Worm (Caenorhabditis elegans): ENCODE results near the gene odr-10.

The odr-10 gene

DNA sequence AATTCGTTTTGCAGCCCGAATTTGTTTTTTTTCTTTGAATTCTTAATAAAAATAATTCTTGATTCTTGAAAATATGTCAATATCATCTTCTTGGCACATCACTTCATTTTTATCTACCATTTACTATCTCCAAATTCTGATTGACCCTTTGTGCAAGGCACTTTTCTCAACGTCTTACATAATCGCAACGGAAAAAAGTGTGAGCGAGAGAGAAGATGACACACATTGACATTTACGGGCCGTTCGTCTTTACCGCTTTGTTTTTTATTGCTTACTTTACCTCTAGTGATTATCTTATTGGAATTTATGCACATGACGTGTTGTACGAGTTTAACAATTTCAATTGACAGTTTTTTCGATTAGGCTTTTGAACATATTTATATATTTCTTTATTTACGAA, 17.1 kb downstream of the odr-10 start:
- TF ChIP-seq elt-1 (tag; optimal IDR thresholded peaks at IDR 0.05) (no peak), alr-1 (tag; optimal IDR thresholded peaks at IDR 0.05) (no peak), lin-39 (tag; optimal IDR thresholded peaks at IDR 0.05) (no peak), unc-62 (GFP tag; optimal IDR thresholded peaks at IDR 0.05) (no peak), sem-4 (tag; optimal IDR thresholded peaks at IDR 0.05) (no peak)

DNA sequence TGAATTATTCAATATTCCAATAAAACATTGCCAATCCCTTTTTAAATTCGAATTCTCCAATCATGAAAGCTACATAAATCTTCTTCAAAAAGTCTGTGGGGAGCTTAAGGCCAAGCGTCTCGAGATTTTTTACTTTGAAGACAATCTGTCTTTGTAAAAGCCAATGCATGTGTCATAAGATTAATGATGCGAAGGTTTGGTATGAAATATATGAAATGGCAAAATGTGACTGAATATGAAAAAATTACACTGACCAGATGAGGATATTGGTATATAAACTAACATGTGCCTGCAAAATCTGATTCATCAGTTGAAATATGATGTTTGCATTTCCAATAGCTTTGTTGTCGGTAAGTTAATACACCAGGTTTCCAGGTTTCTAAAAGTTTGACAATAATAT, 19.8 kb downstream of the odr-10 start, which contains the start of gene C53B7.2:
Gene C53B7.2, plus strand, starts transcription at position 301 of the 400 bp plus-strand sequence.
- TF ChIP-seq alr-1 (tag; optimal IDR thresholded peaks at IDR 0.05) (no peak), ztf-4 (tag; optimal IDR thresholded peaks at IDR 0.05) (no peak), nhr-129 (tag; optimal IDR thresholded peaks at IDR 0.05) (no peak), mab-5 (tag; optimal IDR thresholded peaks at IDR 0.05) (peak; percentile 72), blmp-1 (tag; optimal IDR thresholded peaks at IDR 0.05; ENCODE audit: insufficient read depth) (no peak), unc-55 (GFP tag; optimal IDR thresholded peaks at IDR 0.05) (no peak)

DNA sequence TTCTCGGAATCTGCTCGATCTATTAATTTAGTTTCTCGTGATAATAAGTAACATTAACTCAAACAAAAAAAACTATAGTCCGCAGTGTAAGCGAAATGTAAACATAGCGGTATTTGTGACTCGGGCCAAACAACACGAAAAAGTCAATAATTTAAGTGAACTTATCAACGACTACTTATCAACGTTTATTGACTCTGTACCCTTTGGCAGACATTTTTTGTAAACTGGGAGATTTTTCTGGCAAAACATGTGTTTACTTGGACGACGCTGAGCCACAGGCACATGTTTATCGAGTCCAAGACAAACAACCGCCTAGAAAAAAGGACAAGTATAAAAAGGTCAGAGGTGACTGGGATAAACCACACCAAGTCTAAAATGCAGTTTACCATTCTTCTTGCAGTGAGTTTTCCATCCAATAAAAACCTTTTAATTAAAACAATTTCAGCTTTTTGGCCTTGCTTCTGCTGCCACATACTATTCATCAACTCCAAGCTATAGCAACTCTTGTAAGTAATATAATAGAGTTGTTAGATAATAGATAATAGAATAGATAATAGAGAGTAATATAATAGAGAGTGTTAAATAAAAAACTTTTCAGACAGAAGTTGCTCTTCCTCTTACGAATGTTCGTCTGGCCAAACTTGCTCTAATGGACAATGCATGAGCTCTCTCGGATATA, 21.2 kb downstream of the odr-10 start, which contains the start of gene C53B7.3:
Gene C53B7.3, plus strand, starts transcription at position 362 of the 679 bp plus-strand sequence.
- no peak for TF ChIP-seq mdl-1 (tag; optimal IDR thresholded peaks at IDR 0.05)
- TF ChIP-seq F13H6.1 (tag; optimal IDR thresholded peaks at IDR 0.05): peak; percentile 34

DNA sequence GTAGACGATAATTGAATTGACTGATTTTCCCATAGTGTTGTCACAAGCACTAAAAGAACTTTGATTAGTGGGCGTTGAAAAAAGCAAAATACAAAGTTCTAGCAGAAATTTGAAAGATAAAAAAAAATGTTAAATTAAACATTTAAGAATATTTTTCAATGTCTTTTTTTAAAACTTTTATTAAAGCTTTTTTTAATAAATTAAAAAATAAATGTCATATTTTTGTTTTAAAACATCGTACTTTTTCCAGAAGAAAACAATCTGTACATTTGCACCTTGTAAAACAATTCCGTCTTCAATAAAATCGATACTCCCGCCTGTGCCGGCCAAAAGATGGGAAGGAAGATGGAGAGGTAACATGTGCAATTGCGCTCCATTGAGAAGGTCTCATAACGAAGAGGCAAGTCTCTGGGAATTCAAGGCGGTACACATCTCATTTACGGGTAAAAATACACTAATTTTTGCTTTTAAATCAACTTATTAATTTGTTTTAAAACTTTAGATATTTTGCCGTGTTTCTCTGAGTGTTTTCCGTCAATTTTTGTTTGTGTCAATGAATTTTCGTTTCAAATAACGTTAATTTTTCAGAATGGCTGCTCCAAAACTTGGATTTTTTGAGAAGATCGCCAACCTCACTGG, 24.9 kb downstream of the odr-10 start, which contains the start of the genes glr-6 and asg-2:
Gene glr-6, minus strand, starts transcription at position 51 of the 639 bp plus-strand sequence.
Gene asg-2, plus strand, starts transcription at position 589 of the 639 bp plus-strand sequence.
- peak; percentile 90 for TF ChIP-seq crh-2 (tag; optimal IDR thresholded peaks at IDR 0.05)
- TF ChIP-seq nhr-23 (tag; optimal IDR thresholded peaks at IDR 0.05): no peak
- peak; percentile 35 for TF ChIP-seq ztf-4 (tag; optimal IDR thresholded peaks at IDR 0.05)
- TF ChIP-seq mbf-1 (tag; optimal IDR thresholded peaks at IDR 0.05): no peak
- peak; percentile 24 for TF ChIP-seq R02D3.7 (tag; optimal IDR thresholded peaks at IDR 0.05)
- TF ChIP-seq nhr-11 (tag; optimal IDR thresholded peaks at IDR 0.05): no peak
- peak; percentile 63 for TF ChIP-seq snpc-4 (tag; optimal IDR thresholded peaks at IDR 0.05)
- TF ChIP-seq sma-9 (GFP tag; optimal IDR thresholded peaks at IDR 0.05): peak; percentile 83
- no peak for TF ChIP-seq sma-9 (tag; optimal IDR thresholded peaks at IDR 0.05)
- peak; percentile 14 for TF ChIP-seq lin-11 (tag; optimal IDR thresholded peaks at IDR 0.05)
- no peak for TF ChIP-seq unc-39 (tag; optimal IDR thresholded peaks at IDR 0.05)
- TF ChIP-seq blmp-1 (tag; optimal IDR thresholded peaks at IDR 0.05; ENCODE audit: insufficient read depth): peak; percentile 13
- peak; percentile 81 for TF ChIP-seq nhr-21 (tag; optimal IDR thresholded peaks at IDR 0.05)
- TF ChIP-seq nhr-10 (tag; optimal IDR thresholded peaks at IDR 0.05): no peak
- TF ChIP-seq ZK546.5 (tag; optimal IDR thresholded peaks at IDR 0.05): no peak
- TF ChIP-seq aly-2 (tag; optimal IDR thresholded peaks at IDR 0.05): no peak
- TF ChIP-seq sma-3 (GFP tag; optimal IDR thresholded peaks at IDR 0.05): peak; percentile 84
- peak; percentile 83 for TF ChIP-seq nhr-25 (tag; optimal IDR thresholded peaks at IDR 0.05)
- peak; percentile 84 for TF ChIP-seq sem-4 (tag; optimal IDR thresholded peaks at IDR 0.05)
- TF ChIP-seq alr-1 (tag; optimal IDR thresholded peaks at IDR 0.05): no peak
- TF ChIP-seq zag-1 (tag; optimal IDR thresholded peaks at IDR 0.05): peak; percentile 45
- TF ChIP-seq ceh-82 (tag; optimal IDR thresholded peaks at IDR 0.05): peak; percentile 26
- TF ChIP-seq F13H6.1 (tag; optimal IDR thresholded peaks at IDR 0.05): peak; percentile 64
- no peak for TF ChIP-seq ztf-1 (GFP tag; conservative IDR thresholded peaks at IDR 0.05)
- TF ChIP-seq ceh-16 (tag; optimal IDR thresholded peaks at IDR 0.05): peak; percentile 35
- peak; percentile 21 for TF ChIP-seq nhr-77 (tag; optimal IDR thresholded peaks at IDR 0.05)
- TF ChIP-seq Y55F3AM.14 (GFP tag; optimal IDR thresholded peaks at IDR 0.05): no peak
- TF ChIP-seq nhr-237 (tag; optimal IDR thresholded peaks at IDR 0.05): no peak
- TF ChIP-seq elt-1 (tag; optimal IDR thresholded peaks at IDR 0.05): no peak
- peak; percentile 82 for TF ChIP-seq fos-1 (tag; optimal IDR thresholded peaks at IDR 0.05)
- peak; percentile 92 for TF ChIP-seq nhr-129 (tag; optimal IDR thresholded peaks at IDR 0.05)
- peak; percentile 82 for TF ChIP-seq gmeb-1 (tag; optimal IDR thresholded peaks at IDR 0.05)
- no peak for TF ChIP-seq mab-5 (tag; optimal IDR thresholded peaks at IDR 0.05)
- no peak for TF ChIP-seq mdl-1 (tag; optimal IDR thresholded peaks at IDR 0.05)
- TF ChIP-seq ztf-11 (tag; optimal IDR thresholded peaks at IDR 0.05): no peak
- TF ChIP-seq C34F6.9 (tag; optimal IDR thresholded peaks at IDR 0.05): peak; percentile 91
- peak; percentile 31 for TF ChIP-seq ama-1 (optimal IDR thresholded peaks at IDR 0.05)
- no peak for TF ChIP-seq nhr-12 (tag; optimal IDR thresholded peaks at IDR 0.05)
- TF ChIP-seq egl-27 (tag; optimal IDR thresholded peaks at IDR 0.05): peak; percentile 15
- TF ChIP-seq unc-55 (GFP tag; optimal IDR thresholded peaks at IDR 0.05): peak; percentile 96
- no peak for TF ChIP-seq lin-39 (tag; optimal IDR thresholded peaks at IDR 0.05)
- TF ChIP-seq skn-1 (tag; optimal IDR thresholded peaks at IDR 0.05): peak; percentile 66
- peak; percentile 74 for TF ChIP-seq nhr-6 (tag; optimal IDR thresholded peaks at IDR 0.05)
- TF ChIP-seq lin-13 (GFP tag; optimal IDR thresholded peaks at IDR 0.05): peak; percentile 90
